Fruit fly (Drosophila melanogaster) whole organism, prepupa: ENCODE data around the gene CG15719.

Source experiments
- Blimp-1 ChIP-seq: fragments of 200-800 bp; sonication (Bioruptor generic); optimal IDR thresholded peaks from 3 replicates; lab custom pipeline; 2017; ENCODE audit warnings: missing biosample characterization, missing genetic modification characterization, mild to moderate bottlenecking, moderate library complexity, missing genetic modification reagents
- CG10631 ChIP-seq: fragments of 200-800 bp; sonication (Bioruptor generic); optimal IDR thresholded peaks from 2 replicates; lab custom pipeline; 2016; ENCODE audit warnings: missing biosample characterization, missing genetic modification characterization
- CG11902 ChIP-seq: fragments of 200-800 bp; sonication (Bioruptor generic); optimal IDR thresholded peaks from 3 replicates; lab custom pipeline; 2016; ENCODE audit warnings: missing biosample characterization, missing genetic modification characterization
- CG15336 ChIP-seq: fragments of 200-800 bp; sonication (Bioruptor generic); IDR thresholded peaks from 2 replicates; pipeline ENCODE4 v1.3.6; 2022; ENCODE audit warnings: missing biosample characterization, missing genetic modification characterization
- CG1621 ChIP-seq: fragments of 200-800 bp; sonication (Bioruptor generic); optimal IDR thresholded peaks from 3 replicates; lab custom pipeline; 2018; ENCODE audit warnings: missing biosample characterization, mild to moderate bottlenecking, missing genetic modification characterization
- CG16779 ChIP-seq: fragments of 200-800 bp; sonication (Bioruptor generic); optimal IDR thresholded peaks from 3 replicates; lab custom pipeline; 2017; ENCODE audit warnings: missing biosample characterization, mild to moderate bottlenecking, missing genetic modification characterization
- CG3032 ChIP-seq: fragments of 200-800 bp; optimal IDR thresholded peaks from 2 replicates; lab custom pipeline; 2019; ENCODE audit warnings: missing biosample characterization, mild to moderate bottlenecking, missing genetic modification characterization, moderate library complexity
- CG31627 ChIP-seq: fragments of 200-800 bp; sonication (Bioruptor generic); optimal IDR thresholded peaks from 3 replicates; lab custom pipeline; 2016; ENCODE audit warnings: missing biosample characterization, missing genetic modification characterization
- CG34406 ChIP-seq: fragments of 200-800 bp; sonication (Bioruptor generic); optimal IDR thresholded peaks from 3 replicates; lab custom pipeline; 2016; ENCODE audit warnings: missing biosample characterization, missing genetic modification characterization
- CG3919 ChIP-seq: fragments of 200-800 bp; sonication (Bioruptor generic); optimal IDR thresholded peaks from 3 replicates; lab custom pipeline; 2016; ENCODE audit warnings: missing biosample characterization, missing genetic modification characterization
- CG6163 ChIP-seq: fragments of 200-800 bp; sonication (Bioruptor generic); IDR thresholded peaks from 3 replicates; pipeline ENCODE4 v1.3.6; 2022; ENCODE audit warnings: missing biosample characterization, missing genetic modification characterization
- CG6276 ChIP-seq: fragments of 200-800 bp; sonication (Bioruptor generic); optimal IDR thresholded peaks from 2 replicates; lab custom pipeline; 2017; ENCODE audit warnings: missing biosample characterization, mild to moderate bottlenecking, missing genetic modification characterization
- CG6792 ChIP-seq: fragments of 200-800 bp; sonication (Bioruptor generic); optimal IDR thresholded peaks from 3 replicates; lab custom pipeline; 2016; ENCODE audit warnings: missing biosample characterization, missing genetic modification characterization
- CG6854 ChIP-seq: fragments of 200-800 bp; sonication (Bioruptor generic); optimal IDR thresholded peaks from 2 replicates; lab custom pipeline; 2017; ENCODE audit warnings: missing biosample characterization, mild to moderate bottlenecking, missing genetic modification characterization
- CG8119 ChIP-seq: fragments of 200-800 bp; sonication (Bioruptor generic); IDR thresholded peaks from 3 replicates; pipeline ENCODE4 v1.3.6; 2022; ENCODE audit warnings: missing biosample characterization, missing genetic modification characterization
- CG8632 ChIP-seq: fragments of 200-800 bp; sonication (Bioruptor generic); optimal IDR thresholded peaks from 3 replicates; lab custom pipeline; 2016; ENCODE audit warnings: missing biosample characterization, missing genetic modification characterization
- CG9139 ChIP-seq: fragments of 200-800 bp; sonication (Bioruptor generic); optimal IDR thresholded peaks from 3 replicates; lab custom pipeline; 2017; ENCODE audit warnings: missing biosample characterization, mild to moderate bottlenecking, missing genetic modification characterization
- Eip78C ChIP-seq: fragments of 200-800 bp; sonication (Bioruptor generic); peaks from one replicate; lab custom pipeline; 2016; ENCODE audit warnings: missing biosample characterization, missing genetic modification characterization
- Eip93F ChIP-seq: fragments of 200-800 bp; sonication (Bioruptor generic); optimal IDR thresholded peaks from 2 replicates; lab custom pipeline; 2016; ENCODE audit warnings: missing biosample characterization, mild to moderate bottlenecking, missing genetic modification characterization
- Gug ChIP-seq: fragments of 200-800 bp; sonication (Bioruptor generic); IDR thresholded peaks from 2 replicates; pipeline ENCODE4 v1.3.6; 2022; ENCODE audit warnings: missing biosample characterization, missing genetic modification characterization
- Hr38 ChIP-seq: sonication (Bioruptor generic); optimal IDR thresholded peaks from 2 replicates; lab custom pipeline; 2016; ENCODE audit warnings: missing biosample characterization, missing genetic modification characterization
- Hr4 ChIP-seq: fragments of 200-800 bp; sonication (Bioruptor generic); optimal IDR thresholded peaks from 3 replicates; lab custom pipeline; 2016; ENCODE audit warnings: missing biosample characterization, missing genetic modification characterization
- Met ChIP-seq: fragments of 200-800 bp; sonication (Bioruptor generic); optimal IDR thresholded peaks from 3 replicates; lab custom pipeline; 2016; ENCODE audit warnings: missing biosample characterization, missing genetic modification characterization
- OdsH ChIP-seq: fragments of 200-800 bp; sonication (Bioruptor generic); optimal IDR thresholded peaks from 3 replicates; lab custom pipeline; 2016; ENCODE audit warnings: missing biosample characterization, missing genetic modification characterization
- Sox14 ChIP-seq: fragments of 200-800 bp; sonication (Bioruptor generic); optimal IDR thresholded peaks from 3 replicates; lab custom pipeline; 2016; ENCODE audit warnings: missing biosample characterization, missing genetic modification characterization
- achi ChIP-seq: fragments of 200-800 bp; sonication (Bioruptor generic); optimal IDR thresholded peaks from 3 replicates; lab custom pipeline; 2016; ENCODE audit warnings: missing biosample characterization, missing genetic modification characterization
- dac ChIP-seq: fragments of 200-800 bp; sonication (Bioruptor generic); optimal IDR thresholded peaks from 2 replicates; lab custom pipeline; 2017; ENCODE audit warnings: missing biosample characterization, mild to moderate bottlenecking, missing genetic modification characterization
- eg ChIP-seq: fragments of 200-800 bp; sonication (Bioruptor generic); IDR thresholded peaks from 3 replicates; pipeline ENCODE4 v1.3.6; 2022; ENCODE audit warnings: missing biosample characterization, missing genetic modification characterization
- esn ChIP-seq: fragments of 200-800 bp; sonication (Bioruptor generic); optimal IDR thresholded peaks from 2 replicates; lab custom pipeline; 2016; ENCODE audit warnings: missing biosample characterization, mild to moderate bottlenecking, missing genetic modification characterization, moderate library complexity
- lz ChIP-seq: fragments of 200-800 bp; sonication (Bioruptor generic); optimal IDR thresholded peaks from 3 replicates; lab custom pipeline; 2016; ENCODE audit warnings: missing biosample characterization, missing genetic modification characterization
- net ChIP-seq: fragments of 200-800 bp; sonication (Bioruptor generic); optimal IDR thresholded peaks from 3 replicates; lab custom pipeline; 2016; ENCODE audit warnings: missing biosample characterization, missing genetic modification characterization
- salr ChIP-seq, 2 experiments: fragments of 200-800 bp; sonication (Bioruptor generic); optimal IDR thresholded peaks; 3 replicates each; lab custom pipeline; 2016 to 2018; ENCODE audit warnings: missing biosample characterization in 2 of 2, missing genetic modification characterization in 2 of 2, mild to moderate bottlenecking in 1 of 2
- spab ChIP-seq: fragments of 200-800 bp; sonication (Bioruptor generic); optimal IDR thresholded peaks from 2 replicates; lab custom pipeline; 2017; ENCODE audit warnings: missing biosample characterization, mild to moderate bottlenecking, missing genetic modification characterization, missing genetic modification reagents
- ss ChIP-seq, 2 experiments: fragments of 200-800 bp; sonication (Bioruptor generic); optimal IDR thresholded peaks; 2 replicates in 1 of 2; 3 replicates in 1 of 2; lab custom pipeline; 2017 to 2018; ENCODE audit warnings: mild to moderate bottlenecking in 2 of 2, missing biosample characterization in 2 of 2, missing genetic modification characterization in 2 of 2, moderate library complexity in 1 of 2
- svp ChIP-seq: fragments of 200-800 bp; sonication (Bioruptor generic); peaks from one replicate; lab custom pipeline; 2016; ENCODE audit warnings: missing biosample characterization, missing genetic modification characterization

CG15719 gene

dm6 chrX:12988025-12988801 lies 16.5 kb downstream of the CG15719 start, which contains the start of gene rsh:
Gene rsh (plus strand): TSS chrX:12988615.
- TF ChIP-seq Gug (GFP tag; lab: Robert Waterston, UW) (no peak), lz (GFP tag; lab: Kevin White, UChicago) (no peak), eg (peak; percentile 35; the same call in 1 of the 3 replicates), Eip78C (GFP tag; lab: Kevin White, UChicago) (no peak), CG11902 (no peak), CG6163 (peak; percentile 43; the same call in 1 of the 3 replicates), Blimp-1 (GFP tag; lab: Kevin White, UChicago) (no peak), CG3032 (no peak), CG10631 (no peak), CG31627 (GFP tag; lab: Kevin White, UChicago) (no peak), salr (GFP tag; optimal IDR thresholded peaks at IDR 0.05; lab: Kevin White, UChicago) (no peak), CG8119 (GFP tag; lab: Robert Waterston, UW) (0 out of 3 replicates have a peak, but pooled peaks have one; percentile 25), spab (GFP tag; lab: Kevin White, UChicago) (no peak)

- TF ChIP-seq ss (GFP tag; optimal IDR thresholded peaks at IDR 0.05; lab: Kevin White, UChicago) (peak in 1 of 2 experiments; percentile 14), CG1621 (tag; lab: Kevin White, UChicago) (no peak)
Observed at dm6 chrX:12986948-12987450, 17.7 kb downstream of the CG15719 start.

DNA sequence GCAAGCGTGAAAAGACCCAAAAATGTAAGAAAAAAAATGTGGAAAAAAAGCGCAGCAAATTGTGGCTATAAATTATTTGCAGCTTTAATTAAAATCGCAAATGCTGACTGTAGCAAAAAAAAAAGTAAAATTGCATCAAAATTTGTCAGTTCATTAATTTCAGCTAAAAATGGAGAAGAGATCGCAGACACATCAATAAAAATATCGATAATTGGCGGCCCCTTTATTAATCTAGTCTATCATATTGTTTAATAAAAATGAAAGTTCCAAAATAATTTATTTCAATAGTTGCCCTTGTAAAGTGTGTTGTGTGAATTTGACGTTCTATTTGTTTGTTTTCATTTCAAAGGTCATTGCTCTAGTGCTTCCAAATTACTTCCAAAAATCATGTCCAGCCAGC lies 20.5 kb downstream of the CG15719 start, which contains the start of gene CG32643:
Gene CG32643 (plus strand): TSS at position 301 of the 400 bp plus-strand sequence.
- TF ChIP-seq Hr4 (GFP tag; lab: Kevin White, UChicago), result no peak
- TF ChIP-seq CG3919 (GFP tag; lab: Kevin White, UChicago), result no peak
- no peak for TF ChIP-seq CG8119 (GFP tag; lab: Robert Waterston, UW)
- no peak for TF ChIP-seq Sox14 (GFP tag; lab: Kevin White, UChicago)
- TF ChIP-seq OdsH, result no peak
- TF ChIP-seq CG15336 (GFP tag; lab: Robert Waterston, UW), result no peak
- TF ChIP-seq CG6163, result no peak
- TF ChIP-seq CG1621 (tag; lab: Kevin White, UChicago), result no peak
- no peak for TF ChIP-seq CG6276
- no peak for TF ChIP-seq CG16779
- TF ChIP-seq esn (GFP tag; lab: Kevin White, UChicago), result no peak
- no peak for TF ChIP-seq CG9139 (GFP tag; lab: Kevin White, UChicago)
- TF ChIP-seq spab (GFP tag; lab: Kevin White, UChicago), result no peak
- TF ChIP-seq Gug (GFP tag; lab: Robert Waterston, UW), result no peak
- TF ChIP-seq, all 60 proteins: peak for 0

dm6 chrX:12976131-12976530 lies 28.5 kb downstream of the CG15719 start, which contains the start of gene CG12716:
Gene CG12716 (minus strand): TSS chrX:12976231.
- no peak for TF ChIP-seq net (GFP tag; lab: Kevin White, UChicago)
- no peak for TF ChIP-seq CG8632
- TF ChIP-seq dac (GFP tag; lab: Kevin White, UChicago), result no peak
- no peak for TF ChIP-seq salr (GFP tag; optimal IDR thresholded peaks at IDR 0.05; lab: Kevin White, UChicago)
- no peak for TF ChIP-seq CG6854
- TF ChIP-seq CG9139 (GFP tag; lab: Kevin White, UChicago), result no peak
- TF ChIP-seq CG10631, result no peak
- no peak for TF ChIP-seq Gug (GFP tag; lab: Robert Waterston, UW)
- TF ChIP-seq CG6276, result no peak
- no peak for TF ChIP-seq Blimp-1 (GFP tag; lab: Kevin White, UChicago)
- no peak for TF ChIP-seq CG15336 (GFP tag; lab: Robert Waterston, UW)
- no peak for TF ChIP-seq Met (GFP tag; lab: Kevin White, UChicago)
- TF ChIP-seq Hr38 (GFP tag; lab: Kevin White, UChicago), result no peak
- no peak for TF ChIP-seq svp (GFP tag; lab: Kevin White, UChicago)
- TF ChIP-seq Eip93F (GFP tag; lab: Kevin White, UChicago), result no peak
- TF ChIP-seq CG34406 (GFP tag; lab: Kevin White, UChicago), result no peak
- TF ChIP-seq achi (GFP tag; lab: Kevin White, UChicago), result no peak
- TF ChIP-seq CG6792 (GFP tag; lab: Kevin White, UChicago), result no peak
